Fruit fly (Drosophila melanogaster) whole organism, prepupa: ENCODE measurements around the gene Mul1.

ENCODE experiments used
- Blimp-1 ChIP-seq: fragments of 200-800 bp; sonication (Bioruptor generic); optimal IDR thresholded peaks from 3 replicates; lab custom pipeline; 2017; ENCODE audit warnings: missing biosample characterization, missing genetic modification characterization, mild to moderate bottlenecking, moderate library complexity, missing genetic modification reagents
- CG10631 ChIP-seq: fragments of 200-800 bp; sonication (Bioruptor generic); optimal IDR thresholded peaks from 2 replicates; lab custom pipeline; 2016; ENCODE audit warnings: missing biosample characterization, missing genetic modification characterization
- CG15336 ChIP-seq: fragments of 200-800 bp; sonication (Bioruptor generic); IDR thresholded peaks from 2 replicates; pipeline ENCODE4 v1.3.6; 2022; ENCODE audit warnings: missing biosample characterization, missing genetic modification characterization
- Sox102F ChIP-seq: fragments of 200-800 bp; sonication (Bioruptor generic); optimal IDR thresholded peaks from 2 replicates; lab custom pipeline; 2016; ENCODE audit warnings: missing biosample characterization, mild to moderate bottlenecking, missing genetic modification characterization
- dac ChIP-seq: fragments of 200-800 bp; sonication (Bioruptor generic); optimal IDR thresholded peaks from 2 replicates; lab custom pipeline; 2017; ENCODE audit warnings: missing biosample characterization, mild to moderate bottlenecking, missing genetic modification characterization
- fd85E ChIP-seq: fragments of 200-800 bp; sonication (Bioruptor generic); optimal IDR thresholded peaks from 3 replicates; lab custom pipeline; 2016; ENCODE audit warnings: missing biosample characterization, missing genetic modification characterization
- fkh ChIP-seq: fragments of 200-800 bp; sonication (Bioruptor generic); optimal IDR thresholded peaks from 3 replicates; lab custom pipeline; 2017; ENCODE audit warnings: missing biosample characterization, mild to moderate bottlenecking, missing genetic modification characterization, moderate library complexity
- topi ChIP-seq: fragments of 200-800 bp; sonication (Bioruptor generic); optimal IDR thresholded peaks from 3 replicates; lab custom pipeline; 2016; ENCODE audit warnings: missing biosample characterization, missing genetic modification characterization

- peak; percentile 25 for TF ChIP-seq fkh (GFP tag; lab: Kevin White, UChicago)
- peak; percentile 92 for TF ChIP-seq fd85E (GFP tag; lab: Kevin White, UChicago)
- TF ChIP-seq CG10631, result peak; percentile 97
- peak; percentile 97 for TF ChIP-seq dac (GFP tag; lab: Kevin White, UChicago)
- peak; percentile 99 for TF ChIP-seq CG15336
- TF ChIP-seq Sox102F (GFP tag; lab: Kevin White, UChicago), result peak; percentile 98
- peak; percentile 91 for TF ChIP-seq Blimp-1 (GFP tag; lab: Kevin White, UChicago)
- TF ChIP-seq topi (GFP tag; lab: Kevin White, UChicago), result peak; percentile 97
Measured at dm6 chr3L:4070221-4070995, 49.2 kb downstream of the Mul1 start.
